Worm (Caenorhabditis elegans): ENCODE measurements around the gene sao-1.
A peak's percentile ranks its signal among the peaks of the same experiment; 100 is the strongest.

sao-1 gene

ce11 chrV:14012002-14012554, 48.4 kb downstream of the sao-1 start, which contains the start of the genes ddx-17 and aip-1 (continued):
- TF ChIP-seq T20F7.1 (GFP tag; optimal IDR thresholded peaks at IDR 0.05) (peak; percentile 72), ceh-28 (tag; optimal IDR thresholded peaks at IDR 0.05) (no peak), spr-3 (GFP tag; optimal IDR thresholded peaks at IDR 0.05) (no peak), F49E8.2 (tag; optimal IDR thresholded peaks at IDR 0.05; ENCODE audit: borderline replicate concordance) (no peak), fos-1 (tag; optimal IDR thresholded peaks at IDR 0.05) (no peak), dpl-1 (GFP tag; optimal IDR thresholded peaks at IDR 0.05) (peak; percentile 77), ceh-44 (GFP tag; IDR thresholded peaks at IDR 0.05) (no peak), dve-1 (tag; optimal IDR thresholded peaks at IDR 0.05; ENCODE audit: insufficient read depth) (peak; percentile 85), snpc-1.2 (GFP tag; IDR thresholded peaks at IDR 0.05) (no peak), attf-4 (tag; optimal IDR thresholded peaks at IDR 0.05) (no peak), ceh-20 (GFP tag; IDR thresholded peaks at IDR 0.05) (peak; percentile 46; the same call in 1 of the 2 replicates), duxl-1 (tag; optimal IDR thresholded peaks at IDR 0.05; ENCODE audit: poor library complexity) (no peak), Y75B8A.6 (GFP tag; IDR thresholded peaks at IDR 0.05) (no peak), zfp-2 (tag; optimal IDR thresholded peaks at IDR 0.05) (no peak), saeg-2 (GFP tag; IDR thresholded peaks at IDR 0.05) (no peak), unc-130 (GFP tag; optimal IDR thresholded peaks at IDR 0.05) (peak; percentile 42), F10B5.3 (tag; optimal IDR thresholded peaks at IDR 0.05) (no peak), nhr-6 (tag; optimal IDR thresholded peaks at IDR 0.05) (peak; percentile 97), mdl-1 (tag; optimal IDR thresholded peaks at IDR 0.05) (peak in 1 of 2 experiments; percentile 60), arid-1 (GFP tag; conservative IDR thresholded peaks at IDR 0.05) (no peak), nhr-102 (tag; optimal IDR thresholded peaks at IDR 0.05) (peak; percentile 44), zip-11 (GFP tag; IDR thresholded peaks at IDR 0.05) (no peak)

ce11 chrV:14013638-14014037, 49.9 kb downstream of the sao-1 start:
- TF ChIP-seq lin-29 (GFP tag; IDR thresholded peaks at IDR 0.05) (no peak), lim-7 (GFP tag; IDR thresholded peaks at IDR 0.05) (no peak), ztf-7 (tag; optimal IDR thresholded peaks at IDR 0.05) (peak; percentile 11), Y5F2A.4 (GFP tag; optimal IDR thresholded peaks at IDR 0.05) (no peak), ceh-20 (GFP tag; IDR thresholded peaks at IDR 0.05) (0 out of 2 replicates have a peak, but pooled peaks have one; percentile 40), snpc-4 (tag; optimal IDR thresholded peaks at IDR 0.05) (no peak), F26F4.8 (GFP tag; conservative IDR thresholded peaks at IDR 0.05) (no peak), zfp-3 (GFP tag; conservative IDR thresholded peaks at IDR 0.05) (peak; percentile 45; the same call in 1 of the 2 replicates), hlh-11 (tag; optimal IDR thresholded peaks at IDR 0.05) (no peak), mdt-29 (GFP tag; IDR thresholded peaks at IDR 0.05) (no peak), lin-38 (GFP tag; IDR thresholded peaks at IDR 0.05) (no peak; the same call in 1 of the 2 replicates), nhr-10 (tag; optimal IDR thresholded peaks at IDR 0.05) (no peak), zip-11 (GFP tag; IDR thresholded peaks at IDR 0.05) (no peak), dmd-8 (GFP tag; IDR thresholded peaks at IDR 0.05) (no peak), nhr-25 (tag; optimal IDR thresholded peaks at IDR 0.05; ENCODE audit: borderline replicate concordance, insufficient read depth) (no peak)

ce11 chrV:14014395-14014794, 50.7 kb downstream of the sao-1 start, which contains the start of gene end-3:
Gene end-3, plus strand, starts transcription at chrV:14014695.
- TF ChIP-seq pha-4 (GFP tag; IDR thresholded peaks at IDR 0.05) = no peak
- no peak for TF ChIP-seq pha-4 (tag; optimal IDR thresholded peaks at IDR 0.05)

Measured in whole organism, L4 larva.